Worm (Caenorhabditis elegans): ENCODE measurements around the gene ZK896.4.

ZK896.4 gene

ce11 chrIV:12909871-12910270 lies 26.8 kb upstream of the ZK896.4 start, which contains the start of gene K08D8.4:
TSS of gene K08D8.4 (minus strand) at chrIV:12909998.
- TF ChIP-seq ceh-82 (tag; optimal IDR thresholded peaks at IDR 0.05) (no peak), ZK546.5 (tag; optimal IDR thresholded peaks at IDR 0.05) (no peak), hlh-11 (tag; optimal IDR thresholded peaks at IDR 0.05) (peak; percentile 22), nhr-28 (tag; optimal IDR thresholded peaks at IDR 0.05) (peak; percentile 32), dve-1 (tag; optimal IDR thresholded peaks at IDR 0.05; ENCODE audit: insufficient read depth) (peak; percentile 15), daf-16 (GFP tag; optimal IDR thresholded peaks at IDR 0.05) (no peak), daf-16 (tag; optimal IDR thresholded peaks at IDR 0.05) (peak; percentile 16), pqm-1 (tag; optimal IDR thresholded peaks at IDR 0.05) (peak; percentile 70), dmd-6 (GFP tag; IDR thresholded peaks at IDR 0.05) (peak; percentile 78)

- peak; percentile 36 for TF ChIP-seq nhr-77 (tag; optimal IDR thresholded peaks at IDR 0.05)
- peak; percentile 50 for TF ChIP-seq dve-1 (tag; optimal IDR thresholded peaks at IDR 0.05; ENCODE audit: insufficient read depth)
- peak; percentile 63 for TF ChIP-seq nhr-28 (tag; optimal IDR thresholded peaks at IDR 0.05)
- no peak for TF ChIP-seq tag-97 (GFP tag; IDR thresholded peaks at IDR 0.05)
- TF ChIP-seq arid-1 (GFP tag; conservative IDR thresholded peaks at IDR 0.05) = no peak
- no peak for TF ChIP-seq lin-13 (GFP tag; optimal IDR thresholded peaks at IDR 0.05)
- TF ChIP-seq nhr-237 (tag; optimal IDR thresholded peaks at IDR 0.05) = no peak
- peak; percentile 34 for TF ChIP-seq hlh-30 (tag; optimal IDR thresholded peaks at IDR 0.05; ENCODE audit: insufficient read depth)
- no peak for TF ChIP-seq ceh-44 (GFP tag; IDR thresholded peaks at IDR 0.05)
- peak; percentile 92 for TF ChIP-seq pqm-1 (tag; optimal IDR thresholded peaks at IDR 0.05)
- TF ChIP-seq dmd-6 (GFP tag; IDR thresholded peaks at IDR 0.05) = peak; percentile 82
- TF ChIP-seq hlh-11 (tag; optimal IDR thresholded peaks at IDR 0.05) = peak; percentile 41
- no peak for TF ChIP-seq daf-16 (GFP tag; optimal IDR thresholded peaks at IDR 0.05)
- peak; percentile 78 for TF ChIP-seq daf-16 (tag; optimal IDR thresholded peaks at IDR 0.05)
These were observed 23.4 kb upstream of the ZK896.4 start, which contains the start of gene K08D8.3 for ce11 chrIV:12906529-12906928. TSS of gene K08D8.3 (minus strand) at chrIV:12906659.

- TF ChIP-seq saeg-2 (GFP tag; IDR thresholded peaks at IDR 0.05) (no peak), pqm-1 (tag; optimal IDR thresholded peaks at IDR 0.05) (peak; percentile 71), daf-16 (GFP tag; optimal IDR thresholded peaks at IDR 0.05) (no peak), daf-16 (tag; optimal IDR thresholded peaks at IDR 0.05) (peak; percentile 25), dmd-6 (GFP tag; IDR thresholded peaks at IDR 0.05) (peak; percentile 12; the same call in 1 of the 2 replicates), nhr-77 (tag; optimal IDR thresholded peaks at IDR 0.05) (no peak), nhr-28 (tag; optimal IDR thresholded peaks at IDR 0.05) (peak; percentile 38), dve-1 (tag; optimal IDR thresholded peaks at IDR 0.05; ENCODE audit: insufficient read depth) (peak; percentile 44)
These were observed 20.6 kb upstream of the ZK896.4 start for ce11 chrIV:12903687-12904086.

- TF ChIP-seq pqm-1 (tag; optimal IDR thresholded peaks at IDR 0.05) = peak; percentile 10
- no peak for TF ChIP-seq F49E8.2 (tag; optimal IDR thresholded peaks at IDR 0.05; ENCODE audit: borderline replicate concordance)
- TF ChIP-seq dmd-6 (GFP tag; IDR thresholded peaks at IDR 0.05) = peak; percentile 35; the same call in 1 of the 2 replicates
These were observed 19.5 kb upstream of the ZK896.4 start, which contains the start of gene K08D8.2 for ce11 chrIV:12902430-12903110. TSS of gene K08D8.2 (plus strand) at chrIV:12903060.

ce11 chrIV:12901602-12902001 lies 18.5 kb upstream of the ZK896.4 start:
- no peak for TF ChIP-seq zip-11 (GFP tag; IDR thresholded peaks at IDR 0.05)
- peak; percentile 67 for TF ChIP-seq nhr-28 (tag; optimal IDR thresholded peaks at IDR 0.05)
- no peak for TF ChIP-seq zfp-3 (GFP tag; conservative IDR thresholded peaks at IDR 0.05)
- TF ChIP-seq mxl-3 (GFP tag; optimal IDR thresholded peaks at IDR 0.05) = peak; percentile 19
- TF ChIP-seq cey-2 (tag; optimal IDR thresholded peaks at IDR 0.05; ENCODE audit: borderline replicate concordance, insufficient read depth) = no peak
- TF ChIP-seq nhr-111 (GFP tag; optimal IDR thresholded peaks at IDR 0.05) = no peak
- no peak for TF ChIP-seq lin-13 (GFP tag; optimal IDR thresholded peaks at IDR 0.05)
- TF ChIP-seq egl-43 (GFP tag; IDR thresholded peaks at IDR 0.05) = no peak
- no peak for TF ChIP-seq madf-9 (GFP tag; conservative IDR thresholded peaks at IDR 0.05)
- no peak for TF ChIP-seq ctbp-1 (GFP tag; IDR thresholded peaks at IDR 0.05)
- no peak for TF ChIP-seq nhr-102 (tag; optimal IDR thresholded peaks at IDR 0.05)
- TF ChIP-seq snpc-4 (tag; optimal IDR thresholded peaks at IDR 0.05) = no peak
- TF ChIP-seq lim-7 (GFP tag; IDR thresholded peaks at IDR 0.05) = no peak
- TF ChIP-seq nhr-42 (GFP tag; IDR thresholded peaks at IDR 0.05) = no peak
- TF ChIP-seq lin-15B (tag; optimal IDR thresholded peaks at IDR 0.05) = no peak
- TF ChIP-seq mep-1 (tag; optimal IDR thresholded peaks at IDR 0.05) = no peak
- no peak for TF ChIP-seq ztf-11 (tag; optimal IDR thresholded peaks at IDR 0.05)
- TF ChIP-seq unc-130 (GFP tag; optimal IDR thresholded peaks at IDR 0.05) = no peak
- TF ChIP-seq mdt-29 (GFP tag; IDR thresholded peaks at IDR 0.05) = no peak
- peak; percentile 33 for TF ChIP-seq nhr-77 (tag; optimal IDR thresholded peaks at IDR 0.05)
- TF ChIP-seq Y105C5A.15 (GFP tag; IDR thresholded peaks at IDR 0.05) = no peak
- no peak for TF ChIP-seq dmd-9 (GFP tag; IDR thresholded peaks at IDR 0.05)
- no peak for TF ChIP-seq ces-1 (GFP tag; optimal IDR thresholded peaks at IDR 0.05)
- TF ChIP-seq daf-8 (GFP tag; IDR thresholded peaks at IDR 0.05) = no peak
- TF ChIP-seq spr-3 (GFP tag; optimal IDR thresholded peaks at IDR 0.05) = no peak
